Worm (Caenorhabditis elegans) whole organism, L4/young adult: Measurements from ENCODE around the gene R04E5.8.

Source experiments
- dao-5 ChIP-seq: sonication (generic microtip); optimal IDR thresholded peaks from 2 replicates; lab custom pipeline; 2016; ENCODE audit warnings: missing genotype, missing genetic modification characterization, moderate library complexity, missing compliant biosample characterization
- him-1 ChIP-seq: sonication (generic microtip); optimal IDR thresholded peaks from 2 replicates; lab custom pipeline; 2016; ENCODE audit warnings: missing genotype, missing genetic modification reagents, missing genetic modification characterization, missing compliant biosample characterization

DNA sequence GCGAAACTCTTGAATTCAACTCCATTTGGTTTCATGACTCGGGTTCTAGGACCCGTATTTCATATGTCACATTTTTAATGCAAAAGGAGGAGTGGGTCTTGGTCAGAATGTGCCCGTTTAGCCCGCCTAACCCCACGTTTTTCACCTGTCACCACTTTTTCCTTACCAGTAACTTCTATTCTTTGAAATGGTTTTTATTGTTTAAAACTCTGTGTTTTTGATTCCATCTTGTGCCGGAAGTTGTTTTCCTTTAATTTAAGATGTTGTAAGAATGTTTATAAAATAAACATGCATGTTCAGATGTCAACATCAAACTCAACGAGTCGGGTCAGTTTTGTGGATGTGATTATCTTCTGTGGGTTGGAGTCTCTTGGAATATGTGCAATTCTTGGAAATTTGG is 27.4 kb downstream of the R04E5.8 start, which contains the start of gene ZK721.4:
- TF ChIP-seq him-1 (tag; lab: Kevin White, UChicago) (no peak), dao-5 (tag; lab: Kevin White, UChicago) (no peak)
